Fruit fly (Drosophila melanogaster): ENCODE data around the gene NHP2.
A peak's percentile ranks its signal among the peaks of the same experiment; 100 is the strongest.

NHP2 gene

dm6 chr3L:14786230-14786850, 15.6 kb downstream of the NHP2 start, which contains the start of the genes bmm and Tdrd3 (continued):
- TF ChIP-seq CG16863 (GFP tag; optimal IDR thresholded peaks at IDR 0.05) (no peak), CG7987 (GFP tag; optimal IDR thresholded peaks at IDR 0.05) (no peak), CG3407 (GFP tag; optimal IDR thresholded peaks at IDR 0.05) (peak; percentile 45), fd96Cb (tag; optimal IDR thresholded peaks at IDR 0.05) (peak; percentile 71), oc (tag; optimal IDR thresholded peaks at IDR 0.05) (peak; percentile 51), MESR4 (GFP tag; optimal IDR thresholded peaks at IDR 0.05) (peak; percentile 33), dmrt11E (tag; optimal IDR thresholded peaks at IDR 0.05) (peak; percentile 86), chinmo (GFP tag; IDR thresholded peaks at IDR 0.05; ENCODE audit: partially characterized antibody) (peak; percentile 64; the same call in 1 of the 4 replicates), CG14050 (GFP tag; IDR thresholded peaks at IDR 0.05) (no peak), Hr51 (GFP tag; optimal IDR thresholded peaks at IDR 0.05) (peak; percentile 17 to 84), HLH4C (GFP tag; IDR thresholded peaks at IDR 0.05; ENCODE audit: partially characterized antibody) (peak; percentile 82), Vsx1 (GFP tag; optimal IDR thresholded peaks at IDR 0.05) (peak; percentile 53), GATAe (GFP tag; conservative IDR thresholded peaks at IDR 0.05) (no peak), CG10959 (GFP tag; IDR thresholded peaks at IDR 0.05) (no peak; the same call in 1 of the 2 replicates), CG7963 (GFP tag; IDR thresholded peaks at IDR 0.05; ENCODE audit: partially characterized antibody) (peak; percentile 82), Scr (GFP tag; IDR thresholded peaks at IDR 0.05; ENCODE audit: partially characterized antibody) (peak; percentile 95), CG2875 (GFP tag; optimal IDR thresholded peaks at IDR 0.05) (peak; percentile 24), CG10431 (GFP tag; optimal IDR thresholded peaks at IDR 0.05) (peak; percentile 74), CG9727 (GFP tag; optimal IDR thresholded peaks at IDR 0.05) (peak; percentile 84), CG13775 (GFP tag; optimal IDR thresholded peaks at IDR 0.05) (peak; percentile 90), Dip2 (GFP tag; IDR thresholded peaks at IDR 0.05) (no peak), tx (GFP tag; optimal IDR thresholded peaks at IDR 0.05) (peak; percentile 32), toy (GFP tag; IDR thresholded peaks at IDR 0.05) (no peak), jigr1 (GFP tag; IDR thresholded peaks at IDR 0.05) (peak; percentile 71; the same call in 1 of the 3 replicates), Med (GFP tag) (peak; percentile 84), hb (GFP tag; IDR thresholded peaks at IDR 0.05; ENCODE audit: partially characterized antibody) (peak; percentile 84), CG11504 (tag; optimal IDR thresholded peaks at IDR 0.05) (peak; percentile 81), CG6272 (GFP tag; IDR thresholded peaks at IDR 0.05) (peak; percentile 88), so (GFP tag; IDR thresholded peaks at IDR 0.05) (peak; percentile 63; the same call in 1 of the 3 replicates), lola (GFP tag; optimal IDR thresholded peaks at IDR 0.05) (peak in 1 of 3 experiments; percentile 89), scrt (GFP tag; optimal IDR thresholded peaks at IDR 0.05) (peak; percentile 27), hbn (GFP tag; IDR thresholded peaks at IDR 0.05; ENCODE audit: partially characterized antibody) (peak; percentile 93), zfh2 (GFP tag; optimal IDR thresholded peaks at IDR 0.05) (peak; percentile 88), Atf6 (GFP tag; IDR thresholded peaks at IDR 0.05) (peak; percentile 41; the same call in 1 of the 2 replicates), CG12236 (GFP tag; optimal IDR thresholded peaks at IDR 0.05) (no peak), dati (GFP tag; IDR thresholded peaks at IDR 0.05) (0 out of 2 replicates have a peak, but pooled peaks have one; percentile 23), dysf (GFP tag; IDR thresholded peaks at IDR 0.05) (peak; percentile 82), CG18764 (GFP tag; optimal IDR thresholded peaks at IDR 0.05) (peak; percentile 75), sob (GFP tag; IDR thresholded peaks at IDR 0.05) (peak; percentile 89), Kr (GFP tag; optimal IDR thresholded peaks at IDR 0.05) (no peak), lov (optimal IDR thresholded peaks at IDR 0.05) (no peak), lov (GFP tag; IDR thresholded peaks at IDR 0.05) (no peak), pzg (GFP tag; optimal IDR thresholded peaks at IDR 0.05) (peak; percentile 64), ac (GFP tag; optimal IDR thresholded peaks at IDR 0.05) (no peak), CG9876 (GFP tag; optimal IDR thresholded peaks at IDR 0.05) (peak; percentile 36), CG8924 (tag; optimal IDR thresholded peaks at IDR 0.05) (peak; percentile 94), Dad (GFP tag; optimal IDR thresholded peaks at IDR 0.05) (no peak), Ada2b (GFP tag; IDR thresholded peaks at IDR 0.05) (peak; percentile 63), crc (GFP tag; optimal IDR thresholded peaks at IDR 0.05) (no peak)

Measured in whole organism, embryonic.